Fruit fly (Drosophila melanogaster): ENCODE measurements around the gene CG15628.
A peak's percentile ranks its signal among the peaks of the same experiment; 100 is the strongest.

CG15628 gene

DNA sequence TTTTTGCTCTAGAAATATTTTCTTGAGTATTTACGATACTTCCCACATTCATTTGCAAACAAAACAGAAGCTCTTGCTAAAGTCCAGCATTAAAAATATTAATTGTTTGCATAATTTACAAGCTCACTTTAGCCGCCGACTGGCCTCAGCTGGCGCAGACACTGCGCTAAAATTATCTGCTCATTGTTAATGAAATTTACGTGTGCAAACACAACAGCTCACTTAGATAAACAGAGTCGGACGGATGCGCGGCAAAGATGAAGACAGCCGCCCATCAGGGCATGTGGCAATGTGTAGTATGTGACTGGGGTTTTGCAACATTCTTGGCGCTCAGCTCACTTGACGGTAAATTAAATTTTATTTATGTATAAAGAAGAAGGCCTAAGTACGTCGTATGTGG, 7.5 kb downstream of the CG15628 start (continued):
- no peak for TF ChIP-seq Max (GFP tag; optimal IDR thresholded peaks at IDR 0.05)
- TF ChIP-seq tap (tag; optimal IDR thresholded peaks at IDR 0.05): no peak
- TF ChIP-seq seq (GFP tag; IDR thresholded peaks at IDR 0.05): no peak
- no peak for TF ChIP-seq CG11723 (GFP tag; optimal IDR thresholded peaks at IDR 0.05)
- no peak for TF ChIP-seq eyg (GFP tag; optimal IDR thresholded peaks at IDR 0.05)
- no peak for TF ChIP-seq tgo (GFP tag; IDR thresholded peaks at IDR 0.05)
- TF ChIP-seq Six4 (GFP tag; optimal IDR thresholded peaks at IDR 0.05): no peak
- TF ChIP-seq unpg (GFP tag; optimal IDR thresholded peaks at IDR 0.05): no peak
- TF ChIP-seq fd64A (GFP tag; optimal IDR thresholded peaks at IDR 0.05): no peak
- TF ChIP-seq CG15073 (GFP tag; optimal IDR thresholded peaks at IDR 0.05): no peak
- TF ChIP-seq Trl (optimal IDR thresholded peaks at IDR 0.05): no peak
- TF ChIP-seq Trl (GFP tag; optimal IDR thresholded peaks at IDR 0.05): no peak
- TF ChIP-seq CG6765 (GFP tag; optimal IDR thresholded peaks at IDR 0.05): peak; percentile 57
- no peak for TF ChIP-seq CG3995 (GFP tag; optimal IDR thresholded peaks at IDR 0.05)
- no peak for TF ChIP-seq Nf-YB (GFP tag; optimal IDR thresholded peaks at IDR 0.05)
- no peak for TF ChIP-seq CG9609 (GFP tag; optimal IDR thresholded peaks at IDR 0.05)
- no peak for TF ChIP-seq luna (GFP tag; optimal IDR thresholded peaks at IDR 0.05)
- no peak for TF ChIP-seq CG5180 (GFP tag; optimal IDR thresholded peaks at IDR 0.05)
- TF ChIP-seq nerfin-2 (GFP tag; IDR thresholded peaks at IDR 0.05; ENCODE audit: partially characterized antibody): no peak
- no peak for TF ChIP-seq CG11696 (GFP tag; IDR thresholded peaks at IDR 0.05)
- no peak for TF ChIP-seq ro (GFP tag; IDR thresholded peaks at IDR 0.05)
- no peak for TF ChIP-seq chm (GFP tag; IDR thresholded peaks at IDR 0.05)
- peak; percentile 2 for TF ChIP-seq CG8281 (tag; optimal IDR thresholded peaks at IDR 0.05)
- TF ChIP-seq Aef1 (GFP tag; IDR thresholded peaks at IDR 0.05): no peak
- no peak for TF ChIP-seq gt (GFP tag; IDR thresholded peaks at IDR 0.05)
- TF ChIP-seq CG15011 (GFP tag; optimal IDR thresholded peaks at IDR 0.05): no peak
- TF ChIP-seq ab (GFP tag; optimal IDR thresholded peaks at IDR 0.05): no peak
- TF ChIP-seq Hr78 (GFP tag; optimal IDR thresholded peaks at IDR 0.05): no peak
- peak; percentile 3 for TF ChIP-seq CG15269 (tag; optimal IDR thresholded peaks at IDR 0.05)
- TF ChIP-seq CG4282 (GFP tag; optimal IDR thresholded peaks at IDR 0.05): no peak
- no peak for TF ChIP-seq ind (GFP tag; optimal IDR thresholded peaks at IDR 0.05)
- no peak for TF ChIP-seq CkIIα-i1 (GFP tag; IDR thresholded peaks at IDR 0.05)
- TF ChIP-seq CG1233 (GFP tag; optimal IDR thresholded peaks at IDR 0.05): peak; percentile 20
- TF ChIP-seq CG8944 (GFP tag; optimal IDR thresholded peaks at IDR 0.05): no peak
- TF ChIP-seq CrebB (tag; optimal IDR thresholded peaks at IDR 0.05): no peak
- no peak for TF ChIP-seq CG10366 (GFP tag; IDR thresholded peaks at IDR 0.05)
- no peak for TF ChIP-seq al (GFP tag; IDR thresholded peaks at IDR 0.05)
- TF ChIP-seq CG8089 (GFP tag; optimal IDR thresholded peaks at IDR 0.05): no peak
- TF ChIP-seq eve (GFP tag; optimal IDR thresholded peaks at IDR 0.05): no peak
- no peak for TF ChIP-seq tup (GFP tag; optimal IDR thresholded peaks at IDR 0.05)
- TF ChIP-seq lilli (GFP tag; optimal IDR thresholded peaks at IDR 0.05): no peak
- no peak for TF ChIP-seq CG13123 (GFP tag; optimal IDR thresholded peaks at IDR 0.05)
- no peak for TF ChIP-seq Sry-δ (GFP tag; optimal IDR thresholded peaks at IDR 0.05)
- TF ChIP-seq CG10462 (GFP tag; optimal IDR thresholded peaks at IDR 0.05): no peak
- TF ChIP-seq Taf1 (GFP tag; IDR thresholded peaks at IDR 0.05): no peak
- TF ChIP-seq CG18599 (GFP tag; optimal IDR thresholded peaks at IDR 0.05): peak; percentile 53
- TF ChIP-seq mirr (GFP tag; optimal IDR thresholded peaks at IDR 0.05): peak; percentile 61
- no peak for TF ChIP-seq CG4730 (GFP tag; IDR thresholded peaks at IDR 0.05)
- no peak for TF ChIP-seq H15 (GFP tag; IDR thresholded peaks at IDR 0.05)
- peak; percentile 25 for TF ChIP-seq sd (tag; optimal IDR thresholded peaks at IDR 0.05)
- TF ChIP-seq D19A (tag; optimal IDR thresholded peaks at IDR 0.05): no peak
- no peak for TF ChIP-seq Stat92E (GFP tag; optimal IDR thresholded peaks at IDR 0.05)
- no peak for TF ChIP-seq crc (GFP tag; optimal IDR thresholded peaks at IDR 0.05)
